Worm (Caenorhabditis elegans) whole organism, midembryonic: ENCODE results near the gene sre-40.

Experiments
- T22C8.4 ChIP-seq: fragments of 200-800 bp; sonication (Bioruptor generic); IDR thresholded peaks from 2 replicates; pipeline ENCODE4 v1.3.6; 2022; ENCODE audit warnings: missing genetic modification characterization, missing compliant biosample characterization
- flt-1 ChIP-seq: fragments of 200-800 bp; sonication (Bioruptor generic); IDR thresholded peaks from 2 replicates; pipeline ENCODE4 v1.3.6; 2022; ENCODE audit warnings: missing genetic modification characterization, missing compliant biosample characterization
- med-1 ChIP-seq: sonication (generic microtip); optimal IDR thresholded peaks from 2 replicates; lab custom pipeline; 2017; ENCODE audit warnings: missing genetic modification characterization, mild to moderate bottlenecking, missing compliant biosample characterization, antibody characterized with exemption, missing genetic modification reagents; ENCODE audit not compliant: insufficient read depth
- tab-1 ChIP-seq: fragments of 200-800 bp; sonication (Bioruptor generic); IDR thresholded peaks from 2 replicates; pipeline ENCODE4 v1.3.6; 2022; ENCODE audit warnings: missing genetic modification characterization, missing compliant biosample characterization
- ztf-29 ChIP-seq: fragments of 200-800 bp; sonication (Bioruptor generic); IDR thresholded peaks from 2 replicates; pipeline ENCODE4 v1.3.6; 2022; ENCODE audit warnings: missing genetic modification reagents, missing genetic modification characterization, missing compliant biosample characterization

DNA sequence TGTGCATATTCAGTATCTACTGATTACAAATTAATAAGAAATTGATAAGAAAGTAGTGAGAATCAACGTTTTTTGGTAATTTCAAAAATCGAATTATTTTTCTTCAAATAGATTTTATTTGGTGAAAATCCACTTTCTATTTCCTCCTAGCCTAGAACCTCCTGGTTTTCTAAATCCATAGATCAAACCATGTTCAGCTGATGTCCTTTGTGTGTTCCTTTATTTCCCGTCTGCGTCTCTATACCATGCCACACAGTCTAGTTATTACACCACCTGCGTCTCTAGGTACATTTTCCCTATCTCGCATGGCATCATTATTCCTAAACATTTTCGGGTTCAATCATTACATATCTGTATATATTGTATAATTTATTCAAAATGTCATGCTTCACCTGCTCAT lies 9.5 kb upstream of the sre-40 start, which contains the start of gene F10G7.5:
- TF ChIP-seq T22C8.4 (GFP tag; lab: Robert Waterston, UW) (no peak), ztf-29 (GFP tag; lab: Robert Waterston, UW) (no peak), tab-1 (GFP tag; lab: Robert Waterston, UW) (no peak), flt-1 (GFP tag; lab: Robert Waterston, UW) (no peak), med-1 (GFP tag; lab: Kevin White, UChicago) (no peak)
